ENCODE assay signal across 3 fruit fly cellular contexts in genomic region chr3L:20586024-20586423, dm6.
TF ChIP-seq lines count a peak whose summit lies in the region.

No protein-coding gene starts in this region.

- TF ChIP-seq CTCF in whole organism, embryonic (GFP tag; optimal IDR thresholded peaks at IDR 0.05; lab: Kevin White, UChicago), result no peak

TF ChIP-seq in whole organism, embryonic, 481 proteins besides CTCF, POLR2A, EP300 and RAD21:
- TF ChIP-seq CG14050 (GFP tag; IDR thresholded peaks at IDR 0.05; lab: Robert Waterston, UW), result no peak
- TF ChIP-seq CG12659 (GFP tag; optimal IDR thresholded peaks at IDR 0.05; lab: Kevin White, UChicago), result no peak
- no peak for TF ChIP-seq HHEX (GFP tag; optimal IDR thresholded peaks at IDR 0.05; lab: Kevin White, UChicago)
- TF ChIP-seq CG10959 (GFP tag; IDR thresholded peaks at IDR 0.05; lab: Robert Waterston, UW), result no peak
- TF ChIP-seq Bgb (GFP tag; IDR thresholded peaks at IDR 0.05; lab: Robert Waterston, UW; ENCODE audit: partially characterized antibody), result no peak
- TF ChIP-seq Adf1 (GFP tag; IDR thresholded peaks at IDR 0.05; lab: Robert Waterston, UW), result no peak
- 0 out of 2 replicates have a peak, but pooled peaks have one; percentile 9 for TF ChIP-seq slbo (GFP tag; IDR thresholded peaks at IDR 0.05; lab: Robert Waterston, UW)
- 0 out of 2 replicates have a peak, but pooled peaks have one; percentile 20 for TF ChIP-seq CG32772 (GFP tag; IDR thresholded peaks at IDR 0.05; lab: Robert Waterston, UW)
- TF ChIP-seq Ets65A (GFP tag; lab: Kevin White, UChicago), result peak; percentile 47
- TF ChIP-seq CG9215 (GFP tag; IDR thresholded peaks at IDR 0.05; lab: Robert Waterston, UW), result no peak
- no peak for TF ChIP-seq CG2712 (tag; optimal IDR thresholded peaks at IDR 0.05; lab: Kevin White, UChicago)
- no peak for TF ChIP-seq CG18764 (GFP tag; optimal IDR thresholded peaks at IDR 0.05; lab: Kevin White, UChicago)
- no peak for TF ChIP-seq CG10543 (GFP tag; optimal IDR thresholded peaks at IDR 0.05; lab: Kevin White, UChicago)
- TF ChIP-seq Ssrp (tag; optimal IDR thresholded peaks at IDR 0.05; lab: Kevin White, UChicago), result no peak
- TF ChIP-seq knrl (GFP tag; IDR thresholded peaks at IDR 0.05; lab: Robert Waterston, UW; ENCODE audit: partially characterized antibody), result peak; percentile 30; the same call in 1 of the 3 replicates
- no peak for TF ChIP-seq Lpt (GFP tag; optimal IDR thresholded peaks at IDR 0.05; lab: Kevin White, UChicago)
- TF ChIP-seq Nf-YC (tag; optimal IDR thresholded peaks at IDR 0.05; lab: Kevin White, UChicago), result no peak

TF ChIP-seq in whole organism, prepupa, 60 proteins besides CTCF, POLR2A, EP300 and RAD21 (continues in another document):
- peak; percentile 63 for TF ChIP-seq svp (GFP tag; lab: Kevin White, UChicago)
- peak; percentile 44 for TF ChIP-seq CG6808 (GFP tag; optimal IDR thresholded peaks at IDR 0.05; lab: Kevin White, UChicago)
- TF ChIP-seq CG8632 (GFP tag; optimal IDR thresholded peaks at IDR 0.05; lab: Kevin White, UChicago), result peak; percentile 3
- peak; percentile 39 for TF ChIP-seq CG1621 (tag; optimal IDR thresholded peaks at IDR 0.05; lab: Kevin White, UChicago)
- TF ChIP-seq OdsH (GFP tag; optimal IDR thresholded peaks at IDR 0.05; lab: Kevin White, UChicago), result peak; percentile 36
- TF ChIP-seq Hr39 (GFP tag; optimal IDR thresholded peaks at IDR 0.05; lab: Kevin White, UChicago), result peak; percentile 5
- TF ChIP-seq Smox (GFP tag; optimal IDR thresholded peaks at IDR 0.05; lab: Kevin White, UChicago), result peak; percentile 16
- TF ChIP-seq Blimp-1 (GFP tag; optimal IDR thresholded peaks at IDR 0.05; lab: Kevin White, UChicago), result no peak
- peak; percentile 18 for TF ChIP-seq fd59A (GFP tag; optimal IDR thresholded peaks at IDR 0.05; lab: Kevin White, UChicago)
- TF ChIP-seq CG10631 (GFP tag; optimal IDR thresholded peaks at IDR 0.05; lab: Kevin White, UChicago), result peak; percentile 31
- no peak for TF ChIP-seq Eip93F (GFP tag; optimal IDR thresholded peaks at IDR 0.05; lab: Kevin White, UChicago)
- TF ChIP-seq fkh (GFP tag; optimal IDR thresholded peaks at IDR 0.05; lab: Kevin White, UChicago), result no peak
- peak; percentile 23 for TF ChIP-seq CG31627 (GFP tag; optimal IDR thresholded peaks at IDR 0.05; lab: Kevin White, UChicago)
- no peak for TF ChIP-seq CG34406 (GFP tag; optimal IDR thresholded peaks at IDR 0.05; lab: Kevin White, UChicago)
- TF ChIP-seq CG11762 (GFP tag; optimal IDR thresholded peaks at IDR 0.05; lab: Kevin White, UChicago; ENCODE audit: insufficient read depth), result no peak
- no peak for TF ChIP-seq CG16779 (tag; optimal IDR thresholded peaks at IDR 0.05; lab: Kevin White, UChicago)
- peak; percentile 49 for TF ChIP-seq CG32006 (GFP tag; optimal IDR thresholded peaks at IDR 0.05; lab: Kevin White, UChicago)
- no peak for TF ChIP-seq CG6854 (GFP tag; optimal IDR thresholded peaks at IDR 0.05; lab: Kevin White, UChicago)
- TF ChIP-seq CG7368 (GFP tag; optimal IDR thresholded peaks at IDR 0.05; lab: Kevin White, UChicago), result no peak
- no peak for TF ChIP-seq Sox15 (GFP tag; optimal IDR thresholded peaks at IDR 0.05; lab: Kevin White, UChicago)
- peak; percentile 34 for TF ChIP-seq CG3032 (tag; optimal IDR thresholded peaks at IDR 0.05; lab: Kevin White, UChicago)
- peak; percentile 5 for TF ChIP-seq net (GFP tag; optimal IDR thresholded peaks at IDR 0.05; lab: Kevin White, UChicago)
- TF ChIP-seq topi (GFP tag; optimal IDR thresholded peaks at IDR 0.05; lab: Kevin White, UChicago), result peak; percentile 31
- peak; percentile 29 for TF ChIP-seq CG4318 (GFP tag; optimal IDR thresholded peaks at IDR 0.05; lab: Kevin White, UChicago)
- TF ChIP-seq CG10669 (GFP tag; optimal IDR thresholded peaks at IDR 0.05; lab: Kevin White, UChicago), result peak; percentile 46
- no peak for TF ChIP-seq lz (GFP tag; optimal IDR thresholded peaks at IDR 0.05; lab: Kevin White, UChicago)
- TF ChIP-seq Eip75B (GFP tag; optimal IDR thresholded peaks at IDR 0.05; lab: Kevin White, UChicago), result peak; percentile 23
- TF ChIP-seq CG6163 (GFP tag; IDR thresholded peaks at IDR 0.05; lab: Robert Waterston, UW), result peak; percentile 45
- peak; percentile 56; the same call in 1 of the 3 replicates for TF ChIP-seq eg (GFP tag; IDR thresholded peaks at IDR 0.05; lab: Robert Waterston, UW)
- 0 out of 3 replicates have a peak, but pooled peaks have one; percentile 29 for TF ChIP-seq CG8119 (GFP tag; IDR thresholded peaks at IDR 0.05; lab: Robert Waterston, UW)
- TF ChIP-seq CG9139 (GFP tag; optimal IDR thresholded peaks at IDR 0.05; lab: Kevin White, UChicago), result no peak
- TF ChIP-seq Hr38 (GFP tag; optimal IDR thresholded peaks at IDR 0.05; lab: Kevin White, UChicago), result no peak
- TF ChIP-seq ss (GFP tag; optimal IDR thresholded peaks at IDR 0.05; lab: Kevin White, UChicago), result peak in 1 of 2 experiments; percentile 19
- peak; percentile 2 for TF ChIP-seq CG6276 (GFP tag; optimal IDR thresholded peaks at IDR 0.05; lab: Kevin White, UChicago)
- peak; percentile 34 for TF ChIP-seq Sox14 (GFP tag; optimal IDR thresholded peaks at IDR 0.05; lab: Kevin White, UChicago)
- peak; percentile 43; the same call in 1 of the 2 replicates for TF ChIP-seq CG15336 (GFP tag; IDR thresholded peaks at IDR 0.05; lab: Robert Waterston, UW)
- TF ChIP-seq CG3919 (GFP tag; optimal IDR thresholded peaks at IDR 0.05; lab: Kevin White, UChicago), result peak; percentile 36
- peak; percentile 38 for TF ChIP-seq acj6 (GFP tag; optimal IDR thresholded peaks at IDR 0.05; lab: Kevin White, UChicago)

TF ChIP-seq in whole organism, pupa, 21 proteins besides CTCF, POLR2A, EP300 and RAD21:
- TF ChIP-seq rn (GFP tag; IDR thresholded peaks at IDR 0.05; lab: Robert Waterston, UW) (no peak), fd96Ca (GFP tag; IDR thresholded peaks at IDR 0.05; lab: Robert Waterston, UW) (peak; percentile 56; the same call in 1 of the 3 replicates), CG17806 (tag; optimal IDR thresholded peaks at IDR 0.05; lab: Kevin White, UChicago) (peak; percentile 43), Pif1B (GFP tag; optimal IDR thresholded peaks at IDR 0.05; lab: Kevin White, UChicago) (peak; percentile 1), CG34367 (tag; optimal IDR thresholded peaks at IDR 0.05; lab: Kevin White, UChicago) (peak; percentile 30), CG10348 (GFP tag; IDR thresholded peaks at IDR 0.05; lab: Robert Waterston, UW) (no peak), Pif1A (GFP tag; optimal IDR thresholded peaks at IDR 0.05; lab: Kevin White, UChicago) (peak; percentile 42), CG32121 (GFP tag; IDR thresholded peaks at IDR 0.05; lab: Robert Waterston, UW) (peak; percentile 26; the same call in 1 of the 2 replicates), CG15710 (tag; optimal IDR thresholded peaks at IDR 0.05; lab: Kevin White, UChicago) (peak; percentile 46), EcR (GFP tag; optimal IDR thresholded peaks at IDR 0.05; lab: Kevin White, UChicago) (no peak), CG12605 (GFP tag; IDR thresholded peaks at IDR 0.05; lab: Robert Waterston, UW) (no peak), CG9948 (tag; optimal IDR thresholded peaks at IDR 0.05; lab: Kevin White, UChicago) (peak; percentile 26), CG8301 (tag; optimal IDR thresholded peaks at IDR 0.05; lab: Kevin White, UChicago) (peak; percentile 32), CG13204 (GFP tag; optimal IDR thresholded peaks at IDR 0.05; lab: Kevin White, UChicago) (no peak), gl (tag; optimal IDR thresholded peaks at IDR 0.05; lab: Kevin White, UChicago) (no peak), Ets98B (GFP tag; IDR thresholded peaks at IDR 0.05; lab: Robert Waterston, UW) (peak; percentile 19; the same call in 1 of the 2 replicates), D1 (tag; optimal IDR thresholded peaks at IDR 0.05; lab: Kevin White, UChicago) (no peak), CG4496 (GFP tag; IDR thresholded peaks at IDR 0.05; lab: Robert Waterston, UW) (peak; percentile 62; the same call in 2 of the 3 replicates), Snoo (tag; optimal IDR thresholded peaks at IDR 0.05; lab: Kevin White, UChicago) (no peak), CG14655 (GFP tag; optimal IDR thresholded peaks at IDR 0.05; lab: Kevin White, UChicago) (peak; percentile 37), CG8159 (tag; optimal IDR thresholded peaks at IDR 0.05; lab: Kevin White, UChicago) (peak; percentile 53)
TF ChIP-seq in whole organism, pupa: peak in this region for 13.

Comparison
In these comparisons a context has a peak if more than half of its experiments do, and no peak if none do; other contexts are left out.
1. Of the 7 proteins assayed by ChIP-seq in both whole organism, embryonic and whole organism, prepupa: peak only in whole organism, embryonic: none; only in whole organism, prepupa: Hr39; in both: none; in neither: 6.